Fruit fly (Drosophila melanogaster): ENCODE measurements around the gene Uch-L5.
A peak's percentile ranks its signal among the peaks of the same experiment; 100 is the strongest.

The Uch-L5 gene

dm6 chr3L:9429665-9430607 lies 46.8 kb downstream of the Uch-L5 start, which contains the start of the genes RpS17 and MTF-1 (continued):
- TF ChIP-seq Blimp-1 (GFP tag; optimal IDR thresholded peaks at IDR 0.05): peak; percentile 15
- TF ChIP-seq salr (GFP tag; optimal IDR thresholded peaks at IDR 0.05): peak in 1 of 2 experiments; percentile 56
- no peak for TF ChIP-seq fkh (GFP tag; optimal IDR thresholded peaks at IDR 0.05)
- TF ChIP-seq CG6163 (GFP tag; IDR thresholded peaks at IDR 0.05): peak; percentile 27; the same call in 2 of the 3 replicates
- TF ChIP-seq fd85E (GFP tag; optimal IDR thresholded peaks at IDR 0.05): no peak
- TF ChIP-seq CG31627 (GFP tag; optimal IDR thresholded peaks at IDR 0.05): peak; percentile 35
- peak; percentile 51 for TF ChIP-seq Hr39 (GFP tag; optimal IDR thresholded peaks at IDR 0.05)
- no peak for TF ChIP-seq Ets21C (GFP tag; optimal IDR thresholded peaks at IDR 0.05)
- peak; percentile 34 for TF ChIP-seq OdsH (GFP tag; optimal IDR thresholded peaks at IDR 0.05)
- TF ChIP-seq CG10631 (GFP tag; optimal IDR thresholded peaks at IDR 0.05): no peak
- peak; percentile 53 for TF ChIP-seq CG1621 (tag; optimal IDR thresholded peaks at IDR 0.05)
- peak; percentile 28 for TF ChIP-seq CG16779 (tag; optimal IDR thresholded peaks at IDR 0.05)

dm6 chr3L:9426656-9427294 lies 50.0 kb downstream of the Uch-L5 start, which contains the start of the genes Atat and Shc:
Gene Atat, minus strand, starts transcription at chr3L:9426758.
Gene Shc, plus strand, starts transcription at chr3L:9427010.
- peak; percentile 97 for TF ChIP-seq vri (GFP tag; optimal IDR thresholded peaks at IDR 0.05)
- TF ChIP-seq CG3919 (GFP tag; optimal IDR thresholded peaks at IDR 0.05): peak; percentile 99
- peak; percentile 99 for TF ChIP-seq CG10631 (GFP tag; optimal IDR thresholded peaks at IDR 0.05)
- TF ChIP-seq Ets21C (GFP tag; optimal IDR thresholded peaks at IDR 0.05): peak; percentile 99
- peak; percentile 97 for TF ChIP-seq Sox102F (GFP tag; optimal IDR thresholded peaks at IDR 0.05)
- peak; percentile 97 for TF ChIP-seq Lpt (GFP tag; optimal IDR thresholded peaks at IDR 0.05)
- TF ChIP-seq CG16779 (tag; optimal IDR thresholded peaks at IDR 0.05): peak; percentile 94
- TF ChIP-seq CG4318 (GFP tag; optimal IDR thresholded peaks at IDR 0.05): peak; percentile 99
- peak; percentile 99 for TF ChIP-seq esn (GFP tag; optimal IDR thresholded peaks at IDR 0.05)
- TF ChIP-seq cyc (GFP tag; optimal IDR thresholded peaks at IDR 0.05): peak; percentile 99
- TF ChIP-seq CG15336 (GFP tag; IDR thresholded peaks at IDR 0.05): peak; percentile 95
- TF ChIP-seq fd59A (GFP tag; optimal IDR thresholded peaks at IDR 0.05): peak; percentile 98
- TF ChIP-seq CG11762 (GFP tag; optimal IDR thresholded peaks at IDR 0.05; ENCODE audit: insufficient read depth): peak; percentile 97
- peak; percentile 99 for TF ChIP-seq topi (GFP tag; optimal IDR thresholded peaks at IDR 0.05)
- peak; percentile 99 for TF ChIP-seq CG11902 (GFP tag; optimal IDR thresholded peaks at IDR 0.05)
- TF ChIP-seq Blimp-1 (GFP tag; optimal IDR thresholded peaks at IDR 0.05): peak; percentile 95
- TF ChIP-seq CG8119 (GFP tag; IDR thresholded peaks at IDR 0.05): peak; percentile 94
- peak; percentile 100 for TF ChIP-seq Hr39 (GFP tag; optimal IDR thresholded peaks at IDR 0.05)
- peak; percentile 99 for TF ChIP-seq Hr4 (GFP tag; optimal IDR thresholded peaks at IDR 0.05)
- TF ChIP-seq CG11294 (GFP tag; IDR thresholded peaks at IDR 0.05): peak; percentile 99
- TF ChIP-seq lz (GFP tag; optimal IDR thresholded peaks at IDR 0.05): peak; percentile 99
- TF ChIP-seq Ets96B (tag; optimal IDR thresholded peaks at IDR 0.05): peak; percentile 97
- peak; percentile 98 for TF ChIP-seq CG8632 (GFP tag; optimal IDR thresholded peaks at IDR 0.05)
- peak; percentile 87 for TF ChIP-seq fkh (GFP tag; optimal IDR thresholded peaks at IDR 0.05)
- peak; percentile 99 for TF ChIP-seq CG8319 (GFP tag; optimal IDR thresholded peaks at IDR 0.05)
- peak; percentile 95 for TF ChIP-seq fd85E (GFP tag; optimal IDR thresholded peaks at IDR 0.05)
- peak; percentile 94 for TF ChIP-seq CG6854 (GFP tag; optimal IDR thresholded peaks at IDR 0.05)
- TF ChIP-seq CG10669 (GFP tag; optimal IDR thresholded peaks at IDR 0.05): peak; percentile 96
- TF ChIP-seq dsx (GFP tag; optimal IDR thresholded peaks at IDR 0.05; ENCODE audit: poor library complexity, severe bottlenecking): peak; percentile 93
- peak; percentile 97 for TF ChIP-seq CG1621 (tag; optimal IDR thresholded peaks at IDR 0.05)
- peak; percentile 99 for TF ChIP-seq pdm3 (GFP tag; optimal IDR thresholded peaks at IDR 0.05)
- TF ChIP-seq acj6 (GFP tag; optimal IDR thresholded peaks at IDR 0.05): peak; percentile 99
- peak; percentile 100 for TF ChIP-seq CG31627 (GFP tag; optimal IDR thresholded peaks at IDR 0.05)
- peak; percentile 98 for TF ChIP-seq CG6792 (GFP tag; optimal IDR thresholded peaks at IDR 0.05)
- peak; percentile 99 for TF ChIP-seq Gug (GFP tag; IDR thresholded peaks at IDR 0.05)
- TF ChIP-seq Met (GFP tag; optimal IDR thresholded peaks at IDR 0.05): peak; percentile 98
- TF ChIP-seq CG32006 (GFP tag; optimal IDR thresholded peaks at IDR 0.05): peak; percentile 99
- peak; percentile 97 for TF ChIP-seq achi (GFP tag; optimal IDR thresholded peaks at IDR 0.05)
- peak; percentile 90 for TF ChIP-seq CG6276 (GFP tag; optimal IDR thresholded peaks at IDR 0.05)
- peak; percentile 96 to 99 for TF ChIP-seq salr (GFP tag; optimal IDR thresholded peaks at IDR 0.05)
- TF ChIP-seq CG3032 (tag; optimal IDR thresholded peaks at IDR 0.05): peak; percentile 99
- peak; percentile 98 for TF ChIP-seq CG7368 (GFP tag; optimal IDR thresholded peaks at IDR 0.05)

Measured in whole organism, prepupa.